Fruit fly (Drosophila melanogaster): ENCODE results near the gene Cen.

Cen gene

DNA sequence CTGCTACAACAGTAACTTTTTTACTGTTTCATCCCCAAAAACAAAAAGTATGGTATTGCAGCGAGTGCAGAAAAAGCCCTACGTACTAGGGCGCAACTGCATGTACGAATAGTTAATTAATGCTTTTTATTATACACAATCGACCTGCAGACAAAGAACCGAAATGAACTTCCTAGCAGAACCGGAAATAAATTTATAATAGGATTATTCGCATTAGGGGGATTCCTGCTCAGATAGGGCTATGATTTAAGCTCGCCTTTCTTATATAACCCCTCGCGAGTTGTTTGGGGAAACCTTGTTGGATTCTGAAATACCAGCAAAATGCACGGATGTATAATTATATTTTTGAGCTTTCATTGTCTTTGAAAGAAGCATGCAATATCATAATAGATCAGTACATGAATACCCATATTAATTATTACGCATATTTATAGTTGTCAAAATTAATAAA is at the start of gene Cen:
Cen (minus strand) TSS at position 199 of the 451 bp plus-strand sequence.
- no peak for TF ChIP-seq insv (optimal IDR thresholded peaks at IDR 0.05)
- TF ChIP-seq psq (optimal IDR thresholded peaks at IDR 0.05), result no peak
- no peak for TF ChIP-seq Sin3A (optimal IDR thresholded peaks at IDR 0.05)
- TF ChIP-seq ttk (optimal IDR thresholded peaks at IDR 0.05), result no peak
- TF ChIP-seq h (optimal IDR thresholded peaks at IDR 0.05), result no peak
- no peak for TF ChIP-seq Myc (optimal IDR thresholded peaks at IDR 0.05)

DNA sequence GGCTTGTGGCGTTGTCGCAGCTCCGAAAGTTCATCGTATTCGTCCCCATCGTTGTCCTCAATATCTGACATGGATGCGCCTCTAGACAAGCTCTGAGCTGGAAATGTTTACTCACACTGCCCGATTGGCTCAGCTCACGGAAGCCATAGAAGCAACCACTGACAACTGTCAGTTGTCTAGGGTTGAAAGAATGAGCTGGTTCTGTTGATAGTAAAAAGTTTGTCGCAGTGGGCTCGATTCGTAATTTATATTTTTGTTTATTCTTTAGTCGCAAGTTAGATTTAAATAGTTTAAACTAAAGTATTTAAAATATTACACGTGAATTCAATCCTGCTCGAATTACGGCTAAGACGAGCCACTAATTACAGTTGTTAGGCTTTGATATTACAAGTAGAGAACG is 48.5 kb upstream of the Cen start, which contains the start of gene CarT:
CarT (minus strand) TSS at position 101 of the 400 bp plus-strand sequence.
- no peak for TF ChIP-seq psq (optimal IDR thresholded peaks at IDR 0.05)
- TF ChIP-seq Sin3A (optimal IDR thresholded peaks at IDR 0.05), result no peak
- no peak for TF ChIP-seq ttk (optimal IDR thresholded peaks at IDR 0.05)
- no peak for TF ChIP-seq insv (optimal IDR thresholded peaks at IDR 0.05)
- TF ChIP-seq Myc (optimal IDR thresholded peaks at IDR 0.05), result no peak
- TF ChIP-seq h (optimal IDR thresholded peaks at IDR 0.05), result no peak

DNA sequence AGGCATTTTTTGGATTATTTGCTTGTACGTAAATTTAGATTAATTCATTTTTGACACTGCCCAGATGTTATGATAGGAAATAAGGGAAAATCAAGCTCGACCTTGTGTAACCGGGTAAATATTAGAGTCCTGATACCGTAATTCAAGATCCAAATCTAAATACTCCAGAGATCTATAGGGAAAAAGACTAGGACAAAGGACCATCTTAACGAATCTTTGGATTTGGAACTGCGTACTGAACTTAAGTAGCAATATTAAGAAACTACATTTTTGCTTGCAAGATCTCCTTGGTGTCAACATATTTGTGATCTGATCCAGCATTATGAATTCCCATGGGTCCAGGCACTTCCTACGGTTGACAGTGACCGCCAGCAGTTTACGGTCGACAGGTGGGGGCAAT is 44.8 kb upstream of the Cen start, which contains the start of gene CG9316:
CG9316 (minus strand) TSS at position 101 of the 400 bp plus-strand sequence.
- no peak for TF ChIP-seq ttk (optimal IDR thresholded peaks at IDR 0.05)
- no peak for TF ChIP-seq insv (optimal IDR thresholded peaks at IDR 0.05)
- no peak for TF ChIP-seq psq (optimal IDR thresholded peaks at IDR 0.05)
- no peak for TF ChIP-seq Myc (optimal IDR thresholded peaks at IDR 0.05)
- no peak for TF ChIP-seq Sin3A (optimal IDR thresholded peaks at IDR 0.05)
- TF ChIP-seq h (optimal IDR thresholded peaks at IDR 0.05), result no peak

DNA sequence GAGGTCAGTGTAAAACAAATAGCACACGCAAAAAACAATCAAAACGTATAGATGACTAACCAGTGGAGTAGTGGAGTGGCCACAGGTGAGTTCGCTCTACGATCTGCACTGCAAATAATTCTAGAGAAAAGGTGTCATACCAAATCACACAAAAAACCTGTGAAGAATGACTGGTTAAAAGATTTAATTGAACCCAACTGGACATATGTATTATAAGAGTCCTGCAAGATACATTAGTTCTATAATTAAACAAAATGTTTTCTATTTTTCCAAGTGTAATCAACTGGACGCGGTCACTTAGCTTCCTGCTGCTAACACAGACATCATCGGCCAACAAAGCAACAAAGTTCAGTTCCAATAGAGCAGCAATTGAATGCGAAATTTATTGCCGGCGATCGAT is 42.4 kb upstream of the Cen start:
- TF ChIP-seq ttk (optimal IDR thresholded peaks at IDR 0.05), result no peak
- no peak for TF ChIP-seq insv (optimal IDR thresholded peaks at IDR 0.05)
- TF ChIP-seq Myc (optimal IDR thresholded peaks at IDR 0.05), result no peak
- TF ChIP-seq psq (optimal IDR thresholded peaks at IDR 0.05), result no peak
- no peak for TF ChIP-seq Sin3A (optimal IDR thresholded peaks at IDR 0.05)
- TF ChIP-seq h (optimal IDR thresholded peaks at IDR 0.05), result no peak

DNA sequence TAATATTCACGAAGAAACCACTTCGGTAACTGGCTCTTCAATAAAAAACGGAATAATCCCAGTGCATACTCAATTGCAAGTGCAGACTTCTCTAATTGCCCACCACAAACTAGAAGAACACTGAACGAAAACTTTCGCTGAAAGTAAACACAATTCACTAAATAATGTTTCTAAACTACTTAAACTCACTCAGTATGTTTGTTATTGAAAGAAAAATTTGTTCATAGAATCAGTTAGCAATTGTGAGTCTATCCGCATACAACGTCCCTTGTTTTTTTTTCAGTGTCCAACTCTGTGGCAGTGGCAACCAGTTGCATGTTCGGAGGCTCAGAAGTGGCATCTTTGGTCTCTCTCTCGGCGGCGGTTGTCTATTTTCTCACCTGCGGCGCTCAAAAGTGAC is 39.8 kb upstream of the Cen start:
- TF ChIP-seq Myc (optimal IDR thresholded peaks at IDR 0.05) (no peak), Sin3A (optimal IDR thresholded peaks at IDR 0.05) (no peak), psq (optimal IDR thresholded peaks at IDR 0.05) (no peak), h (optimal IDR thresholded peaks at IDR 0.05) (no peak), insv (optimal IDR thresholded peaks at IDR 0.05) (no peak), ttk (optimal IDR thresholded peaks at IDR 0.05) (no peak)

DNA sequence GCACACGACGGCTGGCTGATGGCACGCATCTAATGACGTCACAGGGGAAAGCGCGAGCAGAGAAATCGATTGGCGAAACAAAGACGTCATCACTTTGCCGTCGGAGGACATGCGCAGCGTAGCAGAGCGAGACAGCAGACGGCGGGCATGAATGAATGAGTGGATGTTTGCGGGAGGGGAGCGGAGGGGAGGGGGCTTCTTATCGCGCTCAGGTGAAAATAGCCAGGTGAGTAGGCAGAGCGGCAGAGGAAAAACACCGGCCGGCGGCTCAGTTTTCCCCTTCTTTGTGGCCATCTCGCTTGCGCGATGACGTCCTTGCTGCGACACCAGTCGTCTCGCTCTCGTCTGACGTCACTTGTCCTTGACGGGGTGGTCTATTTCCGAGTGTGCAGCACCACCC is 38.4 kb upstream of the Cen start:
- no peak for TF ChIP-seq Sin3A (optimal IDR thresholded peaks at IDR 0.05)
- TF ChIP-seq ttk (optimal IDR thresholded peaks at IDR 0.05), result no peak

DNA sequence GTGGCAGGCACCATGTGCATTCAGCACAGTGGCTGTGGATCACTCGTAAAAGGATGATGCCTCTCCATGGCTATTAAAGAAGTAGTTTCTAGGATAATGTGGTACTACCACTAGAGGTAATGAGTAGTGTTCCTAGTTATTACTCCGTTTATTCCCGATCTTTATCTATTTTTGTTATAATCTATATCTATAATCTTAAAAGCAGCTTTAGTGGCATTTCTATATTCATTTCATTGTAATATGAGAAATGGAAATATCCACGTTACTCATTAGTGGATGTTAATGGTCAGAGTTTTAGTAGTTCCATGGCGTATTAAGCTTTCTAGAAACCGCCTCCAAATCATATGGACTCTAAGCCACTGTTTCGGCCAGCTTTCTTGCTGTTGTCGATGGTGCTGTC is 35.1 kb upstream of the Cen start:
- TF ChIP-seq Sin3A (optimal IDR thresholded peaks at IDR 0.05) (no peak), psq (optimal IDR thresholded peaks at IDR 0.05) (no peak), ttk (optimal IDR thresholded peaks at IDR 0.05) (no peak), Myc (optimal IDR thresholded peaks at IDR 0.05) (no peak), h (optimal IDR thresholded peaks at IDR 0.05) (no peak), insv (optimal IDR thresholded peaks at IDR 0.05) (no peak)

DNA sequence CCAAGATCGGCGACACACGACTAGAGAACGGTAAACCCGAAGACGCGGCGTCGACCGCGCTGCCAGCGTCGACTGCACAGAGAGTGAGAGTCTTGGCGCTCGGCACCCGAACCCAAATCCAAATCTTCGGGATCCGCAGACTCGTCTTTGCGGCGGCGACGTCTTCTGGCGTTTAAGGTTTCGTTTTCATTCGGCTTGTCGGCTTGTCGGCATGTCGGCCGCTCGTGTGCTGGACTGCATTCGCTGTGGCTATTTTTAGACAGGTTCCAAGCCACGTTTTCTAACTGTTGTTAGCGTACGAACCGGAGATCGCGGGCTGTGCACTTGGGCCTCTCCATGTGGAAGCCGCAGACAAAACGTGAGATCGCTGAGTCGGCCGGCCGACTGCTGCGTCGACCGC is 34.4 kb upstream of the Cen start:
- no peak for TF ChIP-seq Myc (optimal IDR thresholded peaks at IDR 0.05)
- TF ChIP-seq insv (optimal IDR thresholded peaks at IDR 0.05), result no peak
- no peak for TF ChIP-seq psq (optimal IDR thresholded peaks at IDR 0.05)
- no peak for TF ChIP-seq Sin3A (optimal IDR thresholded peaks at IDR 0.05)
- no peak for TF ChIP-seq ttk (optimal IDR thresholded peaks at IDR 0.05)
- no peak for TF ChIP-seq h (optimal IDR thresholded peaks at IDR 0.05)

DNA sequence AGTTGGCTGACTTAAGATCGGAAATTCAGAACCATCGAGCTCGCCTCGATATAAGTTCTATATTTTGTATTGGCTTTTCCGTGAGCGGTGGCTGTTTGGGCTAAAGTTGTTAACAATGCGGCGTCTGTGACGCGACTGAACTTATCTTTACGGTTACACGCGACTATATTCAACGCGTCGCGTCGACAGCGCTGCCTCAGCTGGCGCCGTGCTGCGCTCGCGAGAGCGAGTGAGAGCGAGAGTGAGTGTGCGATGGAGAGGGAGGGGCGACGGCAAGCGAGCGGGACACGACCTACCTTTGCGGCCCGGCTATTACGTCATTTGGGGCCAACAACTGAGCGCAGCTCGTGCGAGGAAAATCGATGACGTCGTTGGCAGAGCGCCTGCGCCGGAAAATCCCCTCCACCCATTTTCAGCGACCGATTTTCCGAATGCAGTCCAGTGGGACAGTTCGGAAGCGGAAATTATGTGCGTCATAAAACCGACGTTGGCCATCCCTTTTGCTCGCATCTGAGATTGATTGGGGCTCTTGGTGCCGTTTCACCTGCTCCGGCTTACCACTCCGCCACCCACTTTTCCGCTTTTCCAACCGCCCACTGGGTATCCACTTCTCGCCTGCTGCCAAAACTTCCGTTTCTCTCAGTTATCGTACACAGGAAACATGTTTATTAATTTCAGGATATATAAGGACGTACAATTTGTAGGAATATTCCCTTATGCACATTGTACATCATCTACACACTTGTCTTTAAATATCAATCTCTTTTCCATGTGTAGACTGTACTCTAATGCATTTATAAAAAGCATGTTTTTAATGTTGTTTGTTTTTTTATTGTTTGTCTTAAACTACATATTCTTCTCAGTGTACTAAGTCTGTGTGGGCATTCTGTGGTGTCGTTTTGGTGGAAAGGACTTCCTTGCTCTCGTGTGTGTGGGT is 33.1 kb upstream of the Cen start, which contains the start of gene Hr38:
Hr38 (minus strand) TSS at position 121 of the 937 bp plus-strand sequence.
- TF ChIP-seq Myc (optimal IDR thresholded peaks at IDR 0.05) (no peak), h (optimal IDR thresholded peaks at IDR 0.05) (no peak), ttk (optimal IDR thresholded peaks at IDR 0.05) (no peak), Sin3A (optimal IDR thresholded peaks at IDR 0.05) (no peak), psq (optimal IDR thresholded peaks at IDR 0.05) (no peak)

DNA sequence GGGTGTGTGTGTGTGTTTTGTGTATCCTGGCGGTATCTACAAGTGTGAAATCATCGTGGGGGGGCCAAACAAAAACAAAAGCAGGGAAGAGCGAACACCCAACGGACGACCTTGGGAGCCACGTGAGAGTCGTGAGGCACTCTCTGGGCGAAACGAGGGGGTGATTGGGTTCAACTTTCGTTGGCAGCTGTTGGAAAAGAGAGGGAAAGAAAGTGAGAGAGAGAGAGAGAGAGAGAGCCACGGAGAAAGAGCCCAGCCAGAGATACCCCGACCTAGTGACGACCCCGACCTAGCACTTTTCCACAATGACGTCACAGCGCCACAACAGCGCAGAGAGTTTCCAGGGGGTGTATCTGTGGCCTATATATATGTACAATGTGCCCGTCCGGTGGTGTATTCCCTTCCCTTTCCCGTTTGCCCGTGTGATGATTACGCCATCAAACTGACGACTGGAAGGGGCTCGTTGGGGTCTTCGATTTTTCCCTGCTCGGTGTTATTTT is 24.3 kb upstream of the Cen start:
- TF ChIP-seq psq (optimal IDR thresholded peaks at IDR 0.05), result no peak
- TF ChIP-seq insv (optimal IDR thresholded peaks at IDR 0.05), result no peak
- no peak for TF ChIP-seq h (optimal IDR thresholded peaks at IDR 0.05)
- TF ChIP-seq Sin3A (optimal IDR thresholded peaks at IDR 0.05), result no peak
- no peak for TF ChIP-seq ttk (optimal IDR thresholded peaks at IDR 0.05)
- no peak for TF ChIP-seq Myc (optimal IDR thresholded peaks at IDR 0.05)

DNA sequence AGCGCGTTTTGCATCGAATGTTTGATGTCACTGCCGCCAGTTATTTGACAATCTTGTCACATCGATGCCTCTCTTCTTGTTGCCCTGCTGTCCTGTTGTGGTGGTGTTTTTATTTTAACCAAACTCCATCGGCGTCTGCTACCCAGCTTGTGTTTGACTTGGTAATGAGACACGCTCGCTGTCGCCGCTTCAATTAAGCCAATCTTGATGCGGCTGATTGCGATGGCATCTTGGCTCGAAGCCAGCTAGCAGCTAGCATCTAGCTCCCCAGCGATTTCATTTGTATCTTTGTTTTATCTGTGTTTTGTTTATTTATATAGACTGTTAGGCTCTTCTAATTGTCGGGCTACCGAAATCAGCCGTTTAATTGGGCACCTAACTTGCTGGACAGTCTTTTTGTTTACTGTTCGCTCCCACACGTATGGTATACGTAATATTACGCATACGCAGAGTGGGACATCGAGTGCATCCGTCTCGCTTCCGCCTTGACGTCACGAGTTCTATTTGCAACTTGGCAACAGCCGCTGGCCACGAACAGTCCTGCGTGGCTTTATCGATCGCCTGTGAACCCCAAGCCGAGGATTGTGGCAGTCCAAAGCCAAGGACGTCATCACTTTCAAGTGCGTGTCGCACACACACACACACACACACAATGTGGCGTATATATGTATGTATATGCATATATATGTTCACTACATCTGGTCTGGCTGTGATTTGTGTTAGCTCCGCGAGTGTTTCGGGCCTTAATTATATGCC is 23.0 kb upstream of the Cen start:
- TF ChIP-seq ttk (optimal IDR thresholded peaks at IDR 0.05), result no peak
- no peak for TF ChIP-seq Sin3A (optimal IDR thresholded peaks at IDR 0.05)
- no peak for TF ChIP-seq psq (optimal IDR thresholded peaks at IDR 0.05)
- TF ChIP-seq insv (optimal IDR thresholded peaks at IDR 0.05), result no peak
- no peak for TF ChIP-seq Myc (optimal IDR thresholded peaks at IDR 0.05)
- no peak for TF ChIP-seq h (optimal IDR thresholded peaks at IDR 0.05)
